Fruit fly (Drosophila melanogaster) whole organism, embryonic: ENCODE measurements around the gene Scm.

Source experiments
- Asciz ChIP-seq: fragments of 200-800 bp; sonication (Bioruptor generic); optimal IDR thresholded peaks from 2 replicates; lab custom pipeline; 2017; ENCODE audit warnings: missing biosample characterization, mild to moderate bottlenecking, missing genetic modification characterization, missing genetic modification reagents
- CG1024 ChIP-seq: fragments of 200-800 bp; sonication (Bioruptor generic); IDR thresholded peaks from 2 replicates; pipeline ENCODE4 v1.3.6; 2022; ENCODE audit warnings: missing biosample characterization, missing genetic modification characterization
- CG11723 ChIP-seq: fragments of 200-800 bp; sonication (Bioruptor generic); optimal IDR thresholded peaks from 2 replicates; lab custom pipeline; 2017; ENCODE audit warnings: missing biosample characterization, mild to moderate bottlenecking, missing genetic modification characterization
- CG13775 ChIP-seq: fragments of 200-800 bp; sonication (Bioruptor generic); optimal IDR thresholded peaks from 3 replicates; lab custom pipeline; 2017; ENCODE audit warnings: missing biosample characterization, mild to moderate bottlenecking, missing genetic modification characterization
- CG14710 ChIP-seq: fragments of 200-800 bp; sonication (Bioruptor generic); optimal IDR thresholded peaks from 3 replicates; lab custom pipeline; 2019; ENCODE audit warnings: missing biosample characterization, mild to moderate bottlenecking, missing genetic modification characterization, moderate library complexity
- CG1603 ChIP-seq: fragments of 200-800 bp; sonication (Bioruptor generic); optimal IDR thresholded peaks from 2 replicates; lab custom pipeline; 2019; ENCODE audit warnings: missing biosample characterization, mild to moderate bottlenecking, missing genetic modification characterization, moderate library complexity
- CG16863 ChIP-seq: fragments of 200-800 bp; sonication (Bioruptor generic); optimal IDR thresholded peaks from 3 replicates; lab custom pipeline; 2016; ENCODE audit warnings: missing biosample characterization, missing genetic modification characterization
- CG17829 ChIP-seq: fragments of 200-800 bp; optimal IDR thresholded peaks from 2 replicates; lab custom pipeline; 2019; ENCODE audit warnings: missing biosample characterization, mild to moderate bottlenecking, missing genetic modification characterization, moderate library complexity
- CG18476 ChIP-seq: fragments of 200-800 bp; sonication (Bioruptor generic); optimal IDR thresholded peaks from 2 replicates; lab custom pipeline; 2016; ENCODE audit warnings: missing biosample characterization, mild to moderate bottlenecking, missing genetic modification characterization
- CG30020 ChIP-seq: fragments of 200-800 bp; optimal IDR thresholded peaks from 2 replicates; lab custom pipeline; 2019; ENCODE audit warnings: missing biosample characterization, mild to moderate bottlenecking, missing genetic modification characterization, moderate library complexity
- CG33213 ChIP-seq: fragments of 200-800 bp; sonication (Bioruptor generic); optimal IDR thresholded peaks from 3 replicates; lab custom pipeline; 2016; ENCODE audit warnings: missing biosample characterization, missing genetic modification characterization
- CG3407 ChIP-seq: fragments of 200-800 bp; sonication (Bioruptor generic); optimal IDR thresholded peaks from 2 replicates; lab custom pipeline; 2018; ENCODE audit warnings: missing biosample characterization, mild to moderate bottlenecking, missing genetic modification characterization
- CG34376 ChIP-seq: fragments of 200-800 bp; sonication (Bioruptor generic); optimal IDR thresholded peaks from 2 replicates; lab custom pipeline; 2018; ENCODE audit warnings: missing biosample characterization, mild to moderate bottlenecking, missing genetic modification characterization
- CG8290 ChIP-seq, 3 experiments: fragments of 200-800 bp; sonication (Bioruptor generic); optimal IDR thresholded peaks; 2 replicates each; lab custom pipeline; 2016 to 2019; ENCODE audit warnings: missing biosample characterization in 3 of 3, missing genetic modification characterization in 3 of 3, mild to moderate bottlenecking in 2 of 3, moderate library complexity in 1 of 3
- CG8388 ChIP-seq: fragments of 200-800 bp; sonication (Bioruptor generic); optimal IDR thresholded peaks from 2 replicates; lab custom pipeline; 2019; ENCODE audit warnings: missing biosample characterization, mild to moderate bottlenecking, missing genetic modification characterization, moderate library complexity
- CG9609 ChIP-seq: fragments of 200-800 bp; sonication (Bioruptor generic); optimal IDR thresholded peaks from 3 replicates; lab custom pipeline; 2016; ENCODE audit warnings: missing biosample characterization, missing genetic modification characterization
- CkIIα-i1 ChIP-seq: fragments of 200-800 bp; sonication (Bioruptor generic); IDR thresholded peaks from 2 replicates; pipeline ENCODE4 v1.3.6; 2022; ENCODE audit warnings: missing biosample characterization, missing genetic modification characterization
- D ChIP-seq, 2 experiments: fragments of 200-800 bp in 1 of 2; fragments of >200 bp in 1 of 2; sonication (Bioruptor generic) in 1 of 2; optimal IDR thresholded peaks; 2 replicates in 1 of 2; 3 replicates in 1 of 2; lab custom pipeline; 2017; ENCODE audit warnings: mild to moderate bottlenecking in 1 of 2, missing biosample characterization in 1 of 2, missing genetic modification characterization in 1 of 2, missing genetic modification reagents in 1 of 2
- Doc2 ChIP-seq: fragments of 200-800 bp; sonication (Bioruptor generic); IDR thresholded peaks from 2 replicates; pipeline ENCODE4 v1.3.6; 2022; ENCODE audit warnings: missing biosample characterization, missing genetic modification characterization
- Hey ChIP-seq: fragments of 200-800 bp; sonication (Bioruptor generic); optimal IDR thresholded peaks from 3 replicates; lab custom pipeline; 2018; ENCODE audit warnings: missing biosample characterization, mild to moderate bottlenecking, missing genetic modification characterization
- Hmx ChIP-seq: fragments of 200-800 bp; sonication (Bioruptor generic); optimal IDR thresholded peaks from 2 replicates; lab custom pipeline; 2016; ENCODE audit warnings: missing biosample characterization, missing genetic modification characterization
- Hr3 ChIP-seq: fragments of 200-800 bp; sonication (Bioruptor generic); optimal IDR thresholded peaks from 3 replicates; lab custom pipeline; 2016; ENCODE audit warnings: missing biosample characterization, missing genetic modification characterization
- Oaz ChIP-seq: fragments of 200-800 bp; sonication (Bioruptor generic); IDR thresholded peaks from 2 replicates; pipeline ENCODE4 v1.3.6; 2022; ENCODE audit warnings: missing biosample characterization, missing genetic modification characterization
- Ptx1 ChIP-seq: fragments of 200-800 bp; sonication (Bioruptor generic); IDR thresholded peaks from 2 replicates; pipeline ENCODE4 v1.3.6; 2022; ENCODE audit warnings: missing biosample characterization, missing genetic modification characterization
- Spps ChIP-seq: fragments of 200-800 bp; sonication (Bioruptor generic); optimal IDR thresholded peaks from 2 replicates; lab custom pipeline; 2018; ENCODE audit warnings: missing biosample characterization, mild to moderate bottlenecking, missing genetic modification characterization
- Usf ChIP-seq: fragments of 200-800 bp; sonication (Bioruptor generic); optimal IDR thresholded peaks from 2 replicates; lab custom pipeline; 2017; ENCODE audit warnings: missing genotype, missing biosample characterization, missing genetic modification characterization
- amos ChIP-seq: fragments of 200-800 bp; sonication (Bioruptor generic); IDR thresholded peaks from 2 replicates; pipeline ENCODE4 v1.3.6; 2022; ENCODE audit warnings: missing biosample characterization, missing genetic modification characterization; ENCODE audit not compliant: partially characterized antibody
- ara ChIP-seq: fragments of 200-800 bp; sonication (Bioruptor generic); IDR thresholded peaks from 2 replicates; pipeline ENCODE4 v1.3.6; 2022; ENCODE audit warnings: missing biosample characterization, missing genetic modification characterization
- cg ChIP-seq: fragments of 200-800 bp; sonication (Bioruptor generic); optimal IDR thresholded peaks from 3 replicates; lab custom pipeline; 2019; ENCODE audit warnings: missing biosample characterization, mild to moderate bottlenecking, missing genetic modification characterization, moderate library complexity
- croc ChIP-seq: fragments of 200-800 bp; sonication (Bioruptor generic); conservative IDR thresholded peaks from 3 replicates; pipeline ENCODE4 v1.3.6; 2022; ENCODE audit warnings: missing biosample characterization, missing genetic modification characterization
- crol ChIP-seq: fragments of 200-800 bp; sonication (Bioruptor generic); IDR thresholded peaks from 2 replicates; pipeline ENCODE4 v1.3.6; 2022; ENCODE audit warnings: missing biosample characterization, missing genetic modification characterization
- dm ChIP-seq: fragments of 200-800 bp; sonication (Bioruptor generic); optimal IDR thresholded peaks from 3 replicates; lab custom pipeline; 2016; ENCODE audit warnings: missing biosample characterization, missing genetic modification characterization
- dpn ChIP-seq, 2 experiments: fragments of 200-800 bp; sonication (Bioruptor generic); optimal IDR thresholded peaks; 3 replicates each; lab custom pipeline; 2016; ENCODE audit warnings: missing biosample characterization in 2 of 2, missing genetic modification characterization in 2 of 2
- fd102C ChIP-seq: fragments of 200-800 bp; sonication (Bioruptor generic); optimal IDR thresholded peaks from 2 replicates; lab custom pipeline; 2018; ENCODE audit warnings: missing biosample characterization, mild to moderate bottlenecking, missing genetic modification characterization, moderate library complexity
- gem ChIP-seq: fragments of 200-800 bp; sonication (Bioruptor generic); optimal IDR thresholded peaks from 2 replicates; lab custom pipeline; 2019; ENCODE audit warnings: missing biosample characterization, mild to moderate bottlenecking, missing genetic modification characterization, moderate library complexity
- hbn ChIP-seq: fragments of 200-800 bp; sonication (Bioruptor generic); IDR thresholded peaks from 2 replicates; pipeline ENCODE4 v1.3.6; 2022; ENCODE audit warnings: missing biosample characterization, missing genetic modification characterization; ENCODE audit not compliant: partially characterized antibody
- ind ChIP-seq: fragments of 200-800 bp; sonication (Bioruptor generic); optimal IDR thresholded peaks from 3 replicates; lab custom pipeline; 2016; ENCODE audit warnings: missing biosample characterization, missing genetic modification characterization
- lilli ChIP-seq: fragments of 200-800 bp; sonication (Bioruptor generic); optimal IDR thresholded peaks from 3 replicates; lab custom pipeline; 2016; ENCODE audit warnings: missing biosample characterization, missing genetic modification characterization
- lola ChIP-seq, 3 experiments: fragments of >200 bp in 2 of 3; fragments of 200-800 bp in 1 of 3; sonication (Bioruptor generic) in 1 of 3; optimal IDR thresholded peaks; 2 replicates each; lab custom pipeline; 2017 to 2019; ENCODE audit warnings: missing biosample characterization in 3 of 3, missing genetic modification characterization in 3 of 3, mild to moderate bottlenecking in 1 of 3, moderate library complexity in 1 of 3
- pan ChIP-seq, 4 experiments: fragments of >200 bp in 3 of 4; fragments of 200-800 bp in 1 of 4; sonication (Bioruptor generic) in 1 of 4; optimal IDR thresholded peaks in 3 of 4; IDR thresholded peaks in 1 of 4; 2 replicates each; pipeline versions ENCODE4 v1.3.6 to Lab custom; 2017 to 2022; ENCODE audit warnings: missing biosample characterization in 2 of 4, missing genetic modification characterization in 2 of 4, mixed read lengths in 1 of 4
- prd ChIP-seq, 3 experiments: fragments of >200 bp in 2 of 3; fragments of 200-800 bp in 1 of 3; sonication (Bioruptor generic) in 1 of 3; optimal IDR thresholded peaks in 2 of 3; IDR thresholded peaks in 1 of 3; 2 replicates in 2 of 3; 3 replicates in 1 of 3; pipeline versions ENCODE4 v1.3.6 to Lab custom; 2017 to 2022; ENCODE audit warnings: missing biosample characterization in 1 of 3, missing genetic modification characterization in 1 of 3
- run ChIP-seq: fragments of 200-800 bp; sonication (Bioruptor generic); optimal IDR thresholded peaks from 3 replicates; lab custom pipeline; 2018; ENCODE audit warnings: missing biosample characterization, mild to moderate bottlenecking, missing genetic modification characterization
- sima ChIP-seq: fragments of 200-800 bp; sonication (Bioruptor generic); optimal IDR thresholded peaks from 2 replicates; lab custom pipeline; 2016; ENCODE audit warnings: missing biosample characterization, missing genetic modification characterization
- slbo ChIP-seq: fragments of 200-800 bp; sonication (Bioruptor generic); IDR thresholded peaks from 2 replicates; pipeline ENCODE4 v1.3.6; 2022; ENCODE audit warnings: missing biosample characterization, missing genetic modification characterization
- sr ChIP-seq: fragments of 200-800 bp; sonication (Bioruptor generic); IDR thresholded peaks from 3 replicates; pipeline ENCODE4 v1.3.6; 2022; ENCODE audit warnings: missing biosample characterization, missing genetic modification characterization
- sug ChIP-seq: fragments of 200-800 bp; optimal IDR thresholded peaks from 2 replicates; lab custom pipeline; 2019; ENCODE audit warnings: missing biosample characterization, mild to moderate bottlenecking, missing genetic modification characterization, moderate library complexity
- trem ChIP-seq: fragments of 200-800 bp; optimal IDR thresholded peaks from 3 replicates; lab custom pipeline; 2019; ENCODE audit warnings: missing biosample characterization, mild to moderate bottlenecking, missing genetic modification characterization, moderate library complexity
- trh ChIP-seq: fragments of 200-800 bp; sonication (Bioruptor generic); optimal IDR thresholded peaks from 2 replicates; lab custom pipeline; 2016; ENCODE audit warnings: missing biosample characterization, missing genetic modification characterization

Scm gene

DNA sequence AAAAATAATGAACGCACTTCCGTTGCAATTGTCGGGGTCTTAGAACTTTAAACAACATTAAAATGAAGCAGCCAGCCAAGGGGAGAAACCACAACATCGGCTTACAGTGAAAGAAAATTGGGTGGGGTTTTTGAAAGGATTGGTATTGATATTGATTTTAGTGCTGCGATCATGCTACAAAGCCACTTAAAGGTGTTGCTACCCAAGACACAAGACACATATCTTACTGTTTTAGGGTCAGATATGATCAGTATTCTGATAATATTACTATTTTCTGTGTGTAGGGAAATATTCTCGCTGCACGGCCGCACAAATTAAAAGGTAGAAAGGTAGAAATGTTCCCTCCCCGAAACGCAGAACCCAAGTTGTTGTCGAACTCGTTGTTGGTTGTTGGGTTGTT, 32.3 kb downstream of the Scm start (continued):
- TF ChIP-seq CG34376 (GFP tag; lab: Kevin White, UChicago) (no peak), amos (no peak), CG3407 (GFP tag; lab: Kevin White, UChicago) (peak; percentile 24), pan (optimal IDR thresholded peaks at IDR 0.05; lab: Kevin White, UChicago) (no peak), pan (GFP tag; optimal IDR thresholded peaks at IDR 0.05 in 1 of 2, IDR thresholded peaks at IDR 0.05 in 1 of 2) (peak in 1 of 2 experiments; percentile 47), D (optimal IDR thresholded peaks at IDR 0.05; lab: Kevin White, UChicago) (no peak), D (GFP tag; optimal IDR thresholded peaks at IDR 0.05; lab: Kevin White, UChicago) (peak; percentile 51), CG9609 (peak; percentile 10), CG33213 (peak; percentile 25), hbn (GFP tag; lab: Robert Waterston, UW) (no peak), CG1603 (tag; lab: Kevin White, UChicago) (peak; percentile 77), slbo (GFP tag; lab: Robert Waterston, UW) (0 out of 2 replicates have a peak, but pooled peaks have one; percentile 3), trh (no peak), lola (GFP tag; optimal IDR thresholded peaks at IDR 0.05; lab: Kevin White, UChicago) (peak in 1 of 3 experiments; percentile 71), ind (GFP tag; lab: Kevin White, UChicago) (no peak), Ptx1 (GFP tag; lab: Robert Waterston, UW) (0 out of 2 replicates have a peak, but pooled peaks have one; percentile 10), cg (GFP tag; lab: Kevin White, UChicago) (no peak), sr (GFP tag; lab: Robert Waterston, UW) (no peak), Usf (GFP tag; lab: Kevin White, UChicago) (peak; percentile 23), run (tag; lab: Kevin White, UChicago) (no peak), trem (tag; lab: Kevin White, UChicago) (peak; percentile 41), CG8290 (GFP tag; optimal IDR thresholded peaks at IDR 0.05; lab: Kevin White, UChicago) (peak; percentile 3), CG8290 (tag; optimal IDR thresholded peaks at IDR 0.05; lab: Kevin White, UChicago) (no peak), croc (peak; percentile 48; the same call in 2 of the 3 replicates), CG8388 (GFP tag; lab: Kevin White, UChicago) (peak; percentile 51), CG30020 (tag; lab: Kevin White, UChicago) (no peak), crol (peak; percentile 29; the same call in 1 of the 2 replicates), ara (GFP tag; lab: Robert Waterston, UW) (peak; percentile 73), CG1024 (no peak), CG14710 (peak; percentile 67), Hey (no peak), CG13775 (GFP tag; lab: Kevin White, UChicago) (peak; percentile 44), CG18476 (GFP tag; lab: Kevin White, UChicago) (peak; percentile 3), gem (peak; percentile 58), Oaz (GFP tag; lab: Robert Waterston, UW) (no peak), CG11723 (GFP tag; lab: Kevin White, UChicago) (peak; percentile 1), CkIIα-i1 (GFP tag; lab: Robert Waterston, UW) (no peak), sug (tag; lab: Kevin White, UChicago) (no peak), dpn (GFP tag; optimal IDR thresholded peaks at IDR 0.05; lab: Kevin White, UChicago) (peak; percentile 11 to 29), fd102C (GFP tag; lab: Kevin White, UChicago) (peak; percentile 35), Hr3 (GFP tag; lab: Kevin White, UChicago) (peak; percentile 16), prd (optimal IDR thresholded peaks at IDR 0.05; lab: Kevin White, UChicago) (no peak), prd (GFP tag; IDR thresholded peaks at IDR 0.05; lab: Robert Waterston, UW) (peak; percentile 77), dm (GFP tag; lab: Kevin White, UChicago) (no peak), CG17829 (tag; lab: Kevin White, UChicago) (peak; percentile 78), Doc2 (GFP tag; lab: Robert Waterston, UW) (no peak), Spps (tag; lab: Kevin White, UChicago) (peak; percentile 55), CG16863 (GFP tag; lab: Kevin White, UChicago) (peak; percentile 23), Asciz (GFP tag; lab: Kevin White, UChicago) (no peak), Hmx (no peak), sima (no peak), lilli (GFP tag; lab: Kevin White, UChicago) (peak; percentile 34)
